Worm (Caenorhabditis elegans) whole organism, young adult: ENCODE results near the gene Y39A1A.10.

Experiments
- B0019.2 ChIP-seq: fragments of 200-800 bp; sonication (Bioruptor generic); conservative IDR thresholded peaks from 2 replicates; pipeline ENCODE4 v1.3.6; 2022; ENCODE audit warnings: missing genetic modification reagents, missing genetic modification characterization, missing compliant biosample characterization
- attf-6 ChIP-seq: fragments of 200-800 bp; sonication (Bioruptor generic); IDR thresholded peaks from 2 replicates; pipeline ENCODE4 v1.3.6; 2022; ENCODE audit warnings: missing genetic modification reagents, missing genetic modification characterization, missing compliant biosample characterization
- ceh-58 ChIP-seq: fragments of 200-800 bp; sonication (Bioruptor generic); IDR thresholded peaks from 2 replicates; pipeline ENCODE4 v1.3.6; 2022; ENCODE audit warnings: missing genetic modification characterization, missing compliant biosample characterization
- ceh-91 ChIP-seq: fragments of 200-800 bp; sonication (Bioruptor generic); IDR thresholded peaks from 2 replicates; pipeline ENCODE4 v1.3.6; 2022; ENCODE audit warnings: missing genetic modification reagents, missing genetic modification characterization, missing compliant biosample characterization
- lin-26 ChIP-seq: fragments of 200-800 bp; sonication (Bioruptor generic); IDR thresholded peaks from 2 replicates; pipeline ENCODE4 v1.3.6; 2022; ENCODE audit warnings: missing genetic modification reagents, missing genetic modification characterization, missing compliant biosample characterization
- nhr-90 ChIP-seq: sonication (generic microtip); optimal IDR thresholded peaks from 2 replicates; lab custom pipeline; 2016; ENCODE audit warnings: missing genotype, mild to moderate bottlenecking, missing genetic modification characterization, missing compliant biosample characterization
- snpc-4 ChIP-seq, 5 experiments: fragments of 150-350 bp in 1 of 5; sonication (generic microtip) in 4 of 5; optimal IDR thresholded peaks; 2 replicates each; lab custom pipeline; 2014 to 2018; ENCODE audit warnings: missing genetic modification characterization in 5 of 5, missing biosample characterization in 3 of 5, antibody characterized with exemption in 2 of 5, mild to moderate bottlenecking in 2 of 5, missing compliant biosample characterization in 2 of 5, missing genotype in 2 of 5, moderate library complexity in 2 of 5, missing genetic modification reagents in 1 of 5
- tbx-9 ChIP-seq: sonication (generic microtip); optimal IDR thresholded peaks from 2 replicates; lab custom pipeline; 2016; ENCODE audit warnings: borderline replicate concordance, missing genetic modification characterization, inconsistent platforms, missing compliant biosample characterization

DNA sequence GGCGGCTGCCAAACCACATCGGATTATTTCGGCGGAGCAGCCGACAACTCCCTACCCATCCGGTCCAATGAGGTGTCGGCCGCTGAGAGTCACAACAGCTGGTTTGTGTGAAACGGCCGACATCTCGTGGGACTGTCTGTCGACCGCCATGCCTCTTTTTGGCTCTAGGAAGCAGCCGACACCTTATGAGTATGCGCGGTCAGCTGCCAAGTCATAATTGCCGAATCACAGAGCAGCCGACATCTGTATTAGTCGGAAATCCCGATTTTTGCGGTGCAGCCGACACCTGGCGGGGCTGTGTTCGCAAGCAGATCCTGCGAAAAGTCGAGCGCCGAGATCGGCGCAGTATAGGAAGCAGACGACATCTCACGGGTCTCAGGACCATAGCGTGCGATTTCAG, 40.5 kb upstream of the Y39A1A.10 start:
- TF ChIP-seq B0019.2 (GFP tag; lab: Robert Waterston, UW) = no peak
- TF ChIP-seq nhr-90 (tag; lab: Kevin White, UChicago) = no peak
- TF ChIP-seq snpc-4 (GFP tag; optimal IDR thresholded peaks at IDR 0.05; lab: Kevin White, UChicago) = peak; percentile 49
- no peak for TF ChIP-seq snpc-4 (tag; optimal IDR thresholded peaks at IDR 0.05; lab: Kevin White, UChicago)
- TF ChIP-seq attf-6 (GFP tag; lab: Robert Waterston, UW) = no peak
- TF ChIP-seq ceh-91 (GFP tag; lab: Robert Waterston, UW) = no peak
- TF ChIP-seq lin-26 (GFP tag; lab: Robert Waterston, UW) = no peak
- TF ChIP-seq ceh-58 (GFP tag; lab: Robert Waterston, UW) = no peak
- no peak for TF ChIP-seq tbx-9 (tag; lab: Kevin White, UChicago)
